Worm (Caenorhabditis elegans) whole organism, late embryonic: ENCODE measurements around the gene C08H9.18.

Source experiments
- C08G9.2 ChIP-seq: sonication (generic microtip); optimal IDR thresholded peaks from 2 replicates; lab custom pipeline; 2016; ENCODE audit warnings: mild to moderate bottlenecking, missing genetic modification characterization, moderate library complexity, missing compliant biosample characterization
- ceh-14 ChIP-seq: sonication (generic microtip); optimal IDR thresholded peaks from 2 replicates; lab custom pipeline; 2016; ENCODE audit warnings: missing genotype, missing genetic modification characterization, missing compliant biosample characterization
- ceh-18 ChIP-seq: sonication (generic microtip); optimal IDR thresholded peaks from 2 replicates; lab custom pipeline; 2016; ENCODE audit warnings: missing genetic modification characterization, missing compliant biosample characterization
- ceh-45 ChIP-seq: fragments of 200-800 bp; sonication (Bioruptor generic); IDR thresholded peaks from 2 replicates; pipeline ENCODE4 v1.3.6; 2022; ENCODE audit warnings: missing genetic modification reagents, missing genetic modification characterization, missing compliant biosample characterization
- elt-2 ChIP-seq: sonication (generic microtip); optimal IDR thresholded peaks from 2 replicates; lab custom pipeline; 2016; ENCODE audit warnings: missing genetic modification reagents, missing genetic modification characterization, missing compliant biosample characterization
- elt-4 ChIP-seq: sonication (generic microtip); optimal IDR thresholded peaks from 2 replicates; lab custom pipeline; 2016; ENCODE audit warnings: missing genetic modification characterization, missing compliant biosample characterization
- mec-3 ChIP-seq: sonication (generic microtip); optimal IDR thresholded peaks from 2 replicates; lab custom pipeline; 2016; ENCODE audit warnings: borderline replicate concordance, missing genetic modification characterization, missing compliant biosample characterization
- nfya-1 ChIP-seq: sonication (generic microtip); optimal IDR thresholded peaks from 2 replicates; lab custom pipeline; 2017; ENCODE audit warnings: missing genetic modification characterization, mild to moderate bottlenecking, missing compliant biosample characterization, antibody characterized with exemption, moderate library complexity
- pag-3 ChIP-seq: sonication (generic microtip); optimal IDR thresholded peaks from 2 replicates; lab custom pipeline; 2016; ENCODE audit warnings: missing compliant biosample characterization, missing genetic modification characterization, borderline replicate concordance
- pat-9 ChIP-seq: fragments of 200-800 bp; sonication (Bioruptor generic); optimal IDR thresholded peaks from 2 replicates; lab custom pipeline; 2018; ENCODE audit warnings: mild to moderate bottlenecking, missing genetic modification characterization, moderate library complexity, missing compliant biosample characterization
- pros-1 ChIP-seq: fragments of 150-350 bp; optimal IDR thresholded peaks from 2 replicates; lab custom pipeline; 2014; ENCODE audit warnings: missing biosample characterization, missing genetic modification reagents, missing genetic modification characterization
- sox-2 ChIP-seq: fragments of 200-800 bp; sonication (Bioruptor generic); IDR thresholded peaks from 2 replicates; pipeline ENCODE4 v1.3.6; 2022; ENCODE audit warnings: missing genetic modification reagents, missing genetic modification characterization, missing compliant biosample characterization
- tbx-7 ChIP-seq: sonication (generic microtip); optimal IDR thresholded peaks from 2 replicates; lab custom pipeline; 2016; ENCODE audit warnings: missing genotype, missing genetic modification characterization, missing compliant biosample characterization
- unc-3 ChIP-seq, 2 experiments: fragments of 200-800 bp in 1 of 2; sonication (Bioruptor generic) in 1 of 2; sonication (generic microtip) in 1 of 2; conservative IDR thresholded peaks in 1 of 2; optimal IDR thresholded peaks in 1 of 2; 2 replicates each; pipeline versions ENCODE4 v1.3.6 to Lab custom; 2016 to 2022; ENCODE audit warnings: missing compliant biosample characterization in 2 of 2, missing genetic modification characterization in 2 of 2, missing genetic modification reagents in 1 of 2
- unc-86 ChIP-seq: sonication (generic microtip); optimal IDR thresholded peaks from 2 replicates; lab custom pipeline; 2016; ENCODE audit warnings: missing genetic modification characterization, missing compliant biosample characterization

Gene C08H9.18

ce11 chrII:9826946-9827345 lies 35.1 kb downstream of the C08H9.18 start:
- TF ChIP-seq ceh-18 (tag; lab: Kevin White, UChicago) (no peak), ceh-45 (GFP tag; lab: Robert Waterston, UW) (no peak), elt-2 (no peak), C08G9.2 (tag; lab: Kevin White, UChicago) (no peak), mec-3 (tag; lab: Kevin White, UChicago) (no peak), unc-86 (tag; lab: Kevin White, UChicago) (no peak), pros-1 (tag; lab: Kevin White, UChicago) (no peak), sox-2 (GFP tag; lab: Robert Waterston, UW) (no peak), unc-3 (GFP tag; conservative IDR thresholded peaks at IDR 0.05; lab: Robert Waterston, UW) (no peak), unc-3 (tag; optimal IDR thresholded peaks at IDR 0.05; lab: Kevin White, UChicago) (no peak), ceh-14 (no peak), elt-4 (tag; lab: Kevin White, UChicago) (no peak), pag-3 (tag; lab: Kevin White, UChicago) (no peak), tbx-7 (no peak), nfya-1 (no peak), pat-9 (no peak)
